Fruit fly (Drosophila melanogaster) whole organism, embryonic: ENCODE data around the gene Adsl.

Experiments used
- Atf-2 ChIP-seq: fragments of 200-800 bp; sonication (Bioruptor generic); optimal IDR thresholded peaks from 2 replicates; lab custom pipeline; 2016; ENCODE audit warnings: missing biosample characterization, missing genetic modification characterization
- B-H1 ChIP-seq: fragments of 200-800 bp; sonication (Bioruptor generic); IDR thresholded peaks from 3 replicates; pipeline ENCODE4 v1.3.6; 2022; ENCODE audit warnings: missing biosample characterization, missing genetic modification characterization
- CG13624 ChIP-seq: fragments of 200-800 bp; sonication (Bioruptor generic); optimal IDR thresholded peaks from 2 replicates; lab custom pipeline; 2016; ENCODE audit warnings: missing biosample characterization, missing genetic modification characterization
- CG14014 ChIP-seq: fragments of 200-800 bp; sonication (Bioruptor generic); IDR thresholded peaks from 2 replicates; pipeline ENCODE4 v1.3.6; 2022; ENCODE audit warnings: missing biosample characterization, missing genetic modification characterization
- CG17568 ChIP-seq: fragments of 200-800 bp; sonication (Bioruptor generic); optimal IDR thresholded peaks from 2 replicates; lab custom pipeline; 2018; ENCODE audit warnings: missing biosample characterization, mild to moderate bottlenecking, missing genetic modification characterization, moderate library complexity
- CG17829 ChIP-seq: fragments of 200-800 bp; optimal IDR thresholded peaks from 2 replicates; lab custom pipeline; 2019; ENCODE audit warnings: missing biosample characterization, mild to moderate bottlenecking, missing genetic modification characterization, moderate library complexity
- CG2678 ChIP-seq: fragments of 200-800 bp; sonication (Bioruptor generic); optimal IDR thresholded peaks from 3 replicates; lab custom pipeline; 2019; ENCODE audit warnings: missing biosample characterization, mild to moderate bottlenecking, missing genetic modification characterization, moderate library complexity
- CG33557 ChIP-seq: fragments of 200-800 bp; sonication (Bioruptor generic); optimal IDR thresholded peaks from 2 replicates; lab custom pipeline; 2019; ENCODE audit warnings: missing biosample characterization, mild to moderate bottlenecking, missing genetic modification characterization, moderate library complexity
- CG3995 ChIP-seq: fragments of 200-800 bp; sonication (Bioruptor generic); optimal IDR thresholded peaks from 3 replicates; lab custom pipeline; 2016; ENCODE audit warnings: missing biosample characterization, missing genetic modification characterization
- CG4404 ChIP-seq: fragments of 200-800 bp; sonication (Bioruptor generic); IDR thresholded peaks from 2 replicates; pipeline ENCODE4 v1.3.6; 2022; ENCODE audit warnings: missing biosample characterization, missing genetic modification characterization
- CG4424 ChIP-seq: fragments of 200-800 bp; sonication (Bioruptor generic); optimal IDR thresholded peaks from 3 replicates; lab custom pipeline; 2016; ENCODE audit warnings: missing biosample characterization, missing genetic modification characterization
- CG4730 ChIP-seq: fragments of 200-800 bp; sonication (Bioruptor generic); IDR thresholded peaks from 2 replicates; pipeline ENCODE4 v1.3.6; 2022; ENCODE audit warnings: missing biosample characterization, missing genetic modification characterization
- CG8388 ChIP-seq: fragments of 200-800 bp; sonication (Bioruptor generic); optimal IDR thresholded peaks from 2 replicates; lab custom pipeline; 2019; ENCODE audit warnings: missing biosample characterization, mild to moderate bottlenecking, missing genetic modification characterization, moderate library complexity
- CG9876 ChIP-seq: fragments of 200-800 bp; sonication (Bioruptor generic); optimal IDR thresholded peaks from 2 replicates; lab custom pipeline; 2016; ENCODE audit warnings: missing biosample characterization, missing genetic modification characterization
- CTCF ChIP-seq: fragments of 200-800 bp; sonication (Bioruptor generic); optimal IDR thresholded peaks from 2 replicates; lab custom pipeline; 2017; ENCODE audit warnings: missing biosample characterization, mild to moderate bottlenecking, missing genetic modification characterization, moderate library complexity
- CkIIα-i1 ChIP-seq: fragments of 200-800 bp; sonication (Bioruptor generic); IDR thresholded peaks from 2 replicates; pipeline ENCODE4 v1.3.6; 2022; ENCODE audit warnings: missing biosample characterization, missing genetic modification characterization
- CrebB ChIP-seq: fragments of 200-800 bp; sonication (Bioruptor generic); optimal IDR thresholded peaks from 3 replicates; lab custom pipeline; 2018; ENCODE audit warnings: missing biosample characterization, mild to moderate bottlenecking, missing genetic modification characterization
- Dip2 ChIP-seq: fragments of 200-800 bp; sonication (Bioruptor generic); IDR thresholded peaks from 2 replicates; pipeline ENCODE4 v1.3.6; 2022; ENCODE audit warnings: missing biosample characterization, missing genetic modification characterization
- Eip74EF ChIP-seq, 2 experiments: fragments of 200-800 bp in 1 of 2; fragments of >200 bp in 1 of 2; sonication (Bioruptor generic) in 1 of 2; optimal IDR thresholded peaks; 2 replicates each; lab custom pipeline; 2017 to 2019; ENCODE audit warnings: missing biosample characterization in 2 of 2, missing genetic modification characterization in 2 of 2, mild to moderate bottlenecking in 1 of 2, moderate library complexity in 1 of 2
- H15 ChIP-seq: fragments of 200-800 bp; sonication (Bioruptor generic); IDR thresholded peaks from 3 replicates; pipeline ENCODE4 v1.3.6; 2022; ENCODE audit warnings: missing biosample characterization, missing genetic modification characterization
- HHEX ChIP-seq: fragments of 200-800 bp; sonication (Bioruptor generic); optimal IDR thresholded peaks from 3 replicates; lab custom pipeline; 2017; ENCODE audit warnings: missing biosample characterization, mild to moderate bottlenecking, missing genetic modification characterization, missing genetic modification reagents
- Hand ChIP-seq: fragments of 200-800 bp; sonication (Bioruptor generic); optimal IDR thresholded peaks from 2 replicates; lab custom pipeline; 2017; ENCODE audit warnings: mild to moderate bottlenecking, missing biosample characterization, missing genetic modification reagents, missing genetic modification characterization
- HmgZ ChIP-seq: fragments of 200-800 bp; sonication (Bioruptor generic); optimal IDR thresholded peaks from 2 replicates; lab custom pipeline; 2018; ENCODE audit warnings: missing biosample characterization, mild to moderate bottlenecking, missing genetic modification characterization
- Jarid2 ChIP-seq: fragments of 200-800 bp; sonication (Bioruptor generic); optimal IDR thresholded peaks from 3 replicates; lab custom pipeline; 2017; ENCODE audit warnings: mild to moderate bottlenecking, missing biosample characterization, missing genetic modification reagents, missing genetic modification characterization
- Lim3 ChIP-seq: fragments of 200-800 bp; sonication (Bioruptor generic); IDR thresholded peaks from 2 replicates; pipeline ENCODE4 v1.3.6; 2022; ENCODE audit warnings: missing biosample characterization, missing genetic modification characterization
- Nf-YC ChIP-seq: fragments of 200-800 bp; optimal IDR thresholded peaks from 3 replicates; lab custom pipeline; 2019; ENCODE audit warnings: missing biosample characterization, mild to moderate bottlenecking, missing genetic modification characterization, moderate library complexity
- Spps ChIP-seq: fragments of 200-800 bp; sonication (Bioruptor generic); optimal IDR thresholded peaks from 2 replicates; lab custom pipeline; 2018; ENCODE audit warnings: missing biosample characterization, mild to moderate bottlenecking, missing genetic modification characterization
- ab ChIP-seq: fragments of 200-800 bp; sonication (Bioruptor generic); optimal IDR thresholded peaks from 2 replicates; lab custom pipeline; 2016; ENCODE audit warnings: missing biosample characterization, missing genetic modification characterization
- bab2 ChIP-seq: fragments of 200-800 bp; sonication (Bioruptor generic); optimal IDR thresholded peaks from 2 replicates; lab custom pipeline; 2016; ENCODE audit warnings: missing biosample characterization, missing genetic modification characterization
- bigmax ChIP-seq: fragments of 200-800 bp; sonication (Bioruptor generic); optimal IDR thresholded peaks from 2 replicates; lab custom pipeline; 2018; ENCODE audit warnings: missing biosample characterization, mild to moderate bottlenecking, missing genetic modification characterization
- br ChIP-seq: fragments of >200 bp; optimal IDR thresholded peaks from 2 replicates; lab custom pipeline; 2017
- chif ChIP-seq, 2 experiments: fragments of 200-800 bp; sonication (Bioruptor generic); optimal IDR thresholded peaks; 3 replicates each; lab custom pipeline; 2016; ENCODE audit warnings: missing biosample characterization in 2 of 2, missing genetic modification characterization in 2 of 2
- corto ChIP-seq: fragments of 200-800 bp; sonication (Bioruptor generic); optimal IDR thresholded peaks from 2 replicates; lab custom pipeline; 2016; ENCODE audit warnings: missing biosample characterization, mild to moderate bottlenecking, missing genetic modification characterization, moderate library complexity
- dati ChIP-seq: fragments of 200-800 bp; sonication (Bioruptor generic); IDR thresholded peaks from 2 replicates; pipeline ENCODE4 v1.3.6; 2022; ENCODE audit warnings: missing biosample characterization, missing genetic modification characterization
- dmrt11E ChIP-seq: fragments of 200-800 bp; sonication (Bioruptor generic); optimal IDR thresholded peaks from 3 replicates; lab custom pipeline; 2018; ENCODE audit warnings: missing biosample characterization, mild to moderate bottlenecking, missing genetic modification characterization, moderate library complexity
- esg ChIP-seq: fragments of 200-800 bp; sonication (Bioruptor generic); conservative IDR thresholded peaks from 2 replicates; pipeline ENCODE4 v1.3.6; 2022; ENCODE audit warnings: missing biosample characterization, missing genetic modification characterization
- exex ChIP-seq: fragments of 200-800 bp; sonication (Bioruptor generic); optimal IDR thresholded peaks from 4 replicates; lab custom pipeline; 2018; ENCODE audit warnings: missing biosample characterization, mild to moderate bottlenecking, missing genetic modification characterization, moderate library complexity
- fd102C ChIP-seq: fragments of 200-800 bp; sonication (Bioruptor generic); optimal IDR thresholded peaks from 2 replicates; lab custom pipeline; 2018; ENCODE audit warnings: missing biosample characterization, mild to moderate bottlenecking, missing genetic modification characterization, moderate library complexity
- h ChIP-seq: fragments of >200 bp; optimal IDR thresholded peaks from 2 replicates; lab custom pipeline; 2017
- ham ChIP-seq: fragments of 200-800 bp; sonication (Bioruptor generic); IDR thresholded peaks from 2 replicates; pipeline ENCODE4 v1.3.6; 2022; ENCODE audit warnings: missing biosample characterization, missing genetic modification characterization
- inv ChIP-seq: fragments of 200-800 bp; sonication (Bioruptor generic); IDR thresholded peaks from 2 replicates; pipeline ENCODE4 v1.3.6; 2022; ENCODE audit warnings: missing biosample characterization, missing genetic modification characterization; ENCODE audit not compliant: partially characterized antibody
- kay ChIP-seq: fragments of 200-800 bp; sonication (Bioruptor generic); optimal IDR thresholded peaks from 2 replicates; lab custom pipeline; 2016; ENCODE audit warnings: missing biosample characterization, missing genetic modification characterization
- ken ChIP-seq: fragments of 200-800 bp; sonication (Bioruptor generic); IDR thresholded peaks from 3 replicates; pipeline ENCODE4 v1.3.6; 2022; ENCODE audit warnings: missing biosample characterization, missing genetic modification characterization
- lov ChIP-seq, 2 experiments: fragments of 200-800 bp in 1 of 2; fragments of >200 bp in 1 of 2; sonication (Bioruptor generic) in 1 of 2; IDR thresholded peaks in 1 of 2; optimal IDR thresholded peaks in 1 of 2; 2 replicates in 1 of 2; 3 replicates in 1 of 2; pipeline versions ENCODE4 v1.3.6 to Lab custom; 2017 to 2022; ENCODE audit warnings: missing biosample characterization in 1 of 2, missing genetic modification characterization in 1 of 2
- row ChIP-seq: fragments of 200-800 bp; sonication (Bioruptor generic); IDR thresholded peaks from 3 replicates; pipeline ENCODE4 v1.3.6; 2022; ENCODE audit warnings: missing biosample characterization, missing genetic modification characterization
- sr ChIP-seq: fragments of 200-800 bp; sonication (Bioruptor generic); IDR thresholded peaks from 3 replicates; pipeline ENCODE4 v1.3.6; 2022; ENCODE audit warnings: missing biosample characterization, missing genetic modification characterization
- stc ChIP-seq: fragments of 200-800 bp; sonication (Bioruptor generic); IDR thresholded peaks from 2 replicates; pipeline ENCODE4 v1.3.6; 2022; ENCODE audit warnings: missing biosample characterization, missing genetic modification characterization
- twi ChIP-seq: fragments of 200-800 bp; optimal IDR thresholded peaks from 2 replicates; lab custom pipeline; 2019; ENCODE audit warnings: missing biosample characterization, mild to moderate bottlenecking, missing genetic modification characterization, moderate library complexity
- wor ChIP-seq: fragments of 200-800 bp; sonication (Bioruptor generic); IDR thresholded peaks from 2 replicates; pipeline ENCODE4 v1.3.6; 2022; ENCODE audit warnings: missing biosample characterization, missing genetic modification characterization

Adsl gene

dm6 chr3R:16969361-16970355 lies 51.3 kb downstream of the Adsl start (continued):
- TF ChIP-seq CkIIα-i1 (GFP tag; lab: Robert Waterston, UW), result no peak
- peak; percentile 1 for TF ChIP-seq CrebB
- no peak for TF ChIP-seq lov (optimal IDR thresholded peaks at IDR 0.05; lab: Kevin White, UChicago)
- TF ChIP-seq lov (GFP tag; IDR thresholded peaks at IDR 0.05; lab: Robert Waterston, UW), result 0 out of 3 replicates have a peak, but pooled peaks have one; percentile 37
- TF ChIP-seq wor (GFP tag; lab: Robert Waterston, UW), result no peak
- TF ChIP-seq H15 (GFP tag; lab: Robert Waterston, UW), result peak; percentile 39; the same call in 2 of the 3 replicates
- TF ChIP-seq B-H1 (GFP tag; lab: Robert Waterston, UW), result peak; percentile 45; the same call in 2 of the 3 replicates
- TF ChIP-seq fd102C (GFP tag; lab: Kevin White, UChicago), result no peak
- TF ChIP-seq esg (GFP tag; lab: Robert Waterston, UW), result peak; percentile 42
- no peak for TF ChIP-seq corto
- TF ChIP-seq h, result no peak
- peak; percentile 68 for TF ChIP-seq CG17829 (tag; lab: Kevin White, UChicago)
- TF ChIP-seq ken (GFP tag; lab: Robert Waterston, UW), result peak; percentile 64; the same call in 1 of the 3 replicates
- TF ChIP-seq CG17568 (GFP tag; lab: Kevin White, UChicago), result peak; percentile 5
- peak; percentile 83 for TF ChIP-seq Dip2
- TF ChIP-seq bab2 (GFP tag; lab: Kevin White, UChicago), result peak; percentile 10
- no peak for TF ChIP-seq HHEX
- no peak for TF ChIP-seq Eip74EF (GFP tag; optimal IDR thresholded peaks at IDR 0.05; lab: Kevin White, UChicago)
- TF ChIP-seq CG4404 (GFP tag; lab: Robert Waterston, UW), result no peak
- TF ChIP-seq CG4730 (GFP tag; lab: Robert Waterston, UW), result 0 out of 2 replicates have a peak, but pooled peaks have one; percentile 25
- TF ChIP-seq Jarid2 (GFP tag; lab: Kevin White, UChicago), result peak; percentile 23
- no peak for TF ChIP-seq CG3995 (GFP tag; lab: Kevin White, UChicago)
- TF ChIP-seq stc (GFP tag; lab: Robert Waterston, UW), result peak; percentile 65
- TF ChIP-seq exex (tag; lab: Kevin White, UChicago), result no peak
- TF ChIP-seq bigmax, result no peak
- TF ChIP-seq ham (GFP tag; lab: Robert Waterston, UW), result no peak
- TF ChIP-seq HmgZ (tag; lab: Kevin White, UChicago), result peak; percentile 35
- no peak for TF ChIP-seq Hand (GFP tag; lab: Kevin White, UChicago)
- TF ChIP-seq Lim3 (GFP tag; lab: Robert Waterston, UW), result no peak
- peak; percentile 26 for TF ChIP-seq CG13624 (GFP tag; lab: Kevin White, UChicago)
- peak; percentile 95 for TF ChIP-seq row (GFP tag; lab: Robert Waterston, UW)
- TF ChIP-seq sr (GFP tag; lab: Robert Waterston, UW), result no peak
- TF ChIP-seq CG33557 (GFP tag; lab: Kevin White, UChicago), result peak; percentile 43
- TF ChIP-seq CG2678, result no peak
- TF ChIP-seq inv (GFP tag; lab: Robert Waterston, UW), result no peak
- TF ChIP-seq ab (GFP tag; lab: Kevin White, UChicago), result no peak
- peak; percentile 96 for TF ChIP-seq Nf-YC (tag; lab: Kevin White, UChicago)
- TF ChIP-seq CG14014 (GFP tag; lab: Robert Waterston, UW), result peak; percentile 69
- no peak for TF ChIP-seq dati (GFP tag; lab: Robert Waterston, UW)
- TF ChIP-seq CG4424 (GFP tag; lab: Kevin White, UChicago), result peak; percentile 63
- TF ChIP-seq Atf-2 (GFP tag; lab: Kevin White, UChicago), result no peak
- TF ChIP-seq twi (tag; lab: Kevin White, UChicago), result peak; percentile 15
- TF ChIP-seq CG9876 (GFP tag; lab: Kevin White, UChicago), result no peak
- peak; percentile 75 for TF ChIP-seq dmrt11E
- TF ChIP-seq CTCF (GFP tag; lab: Kevin White, UChicago), result peak; percentile 97
- peak; percentile 29 for TF ChIP-seq kay
- TF ChIP-seq br (lab: Kevin White, UChicago), result no peak
- TF ChIP-seq CG8388 (GFP tag; lab: Kevin White, UChicago), result peak; percentile 68
- TF ChIP-seq Spps, result peak; percentile 23
- TF ChIP-seq chif (GFP tag; optimal IDR thresholded peaks at IDR 0.05; lab: Kevin White, UChicago), result peak; percentile 21 to 38
